Fruit fly (Drosophila melanogaster): ENCODE results near the gene SmydA-9.

dm6 chrX:9163645-9164509 is 46.8 kb downstream of the SmydA-9 start:
- no peak for TF ChIP-seq fkh (GFP tag; optimal IDR thresholded peaks at IDR 0.05)
- TF ChIP-seq spab (GFP tag; optimal IDR thresholded peaks at IDR 0.05), result no peak
- TF ChIP-seq CG6854 (GFP tag; optimal IDR thresholded peaks at IDR 0.05), result peak; percentile 20
- no peak for TF ChIP-seq pdm3 (GFP tag; optimal IDR thresholded peaks at IDR 0.05)
- no peak for TF ChIP-seq CG31627 (GFP tag; optimal IDR thresholded peaks at IDR 0.05)
- no peak for TF ChIP-seq CG1621 (tag; optimal IDR thresholded peaks at IDR 0.05)
